Worm (Caenorhabditis elegans) whole organism, L2 larva: ENCODE results near the gene C18H7.7.

Experiments used
- C34F6.9 ChIP-seq: fragments of 150-350 bp; optimal IDR thresholded peaks from 2 replicates; lab custom pipeline; 2014; ENCODE audit warnings: missing biosample characterization, missing genetic modification characterization
- F13H6.1 ChIP-seq: sonication (generic microtip); optimal IDR thresholded peaks from 2 replicates; lab custom pipeline; 2016; ENCODE audit warnings: missing genetic modification characterization, missing compliant biosample characterization
- R02D3.7 ChIP-seq: fragments of 150-350 bp; optimal IDR thresholded peaks from 2 replicates; lab custom pipeline; 2014; ENCODE audit warnings: missing biosample characterization, missing genetic modification characterization
- Y55F3AM.14 ChIP-seq: fragments of 200-800 bp; sonication (Bioruptor generic); optimal IDR thresholded peaks from 2 replicates; lab custom pipeline; 2018; ENCODE audit warnings: mild to moderate bottlenecking, missing genetic modification characterization, missing compliant biosample characterization
- ZK546.5 ChIP-seq: sonication (generic microtip); optimal IDR thresholded peaks from 2 replicates; lab custom pipeline; 2017; ENCODE audit warnings: missing biosample characterization, missing genetic modification characterization
- alr-1 ChIP-seq: fragments of 150-350 bp; optimal IDR thresholded peaks from 2 replicates; lab custom pipeline; 2014; ENCODE audit warnings: missing biosample characterization, missing genetic modification characterization
- aly-2 ChIP-seq: fragments of 150-350 bp; optimal IDR thresholded peaks from 2 replicates; lab custom pipeline; 2014; ENCODE audit warnings: missing biosample characterization, missing genetic modification characterization
- blmp-1 ChIP-seq: sonication (generic microtip); optimal IDR thresholded peaks from 2 replicates; lab custom pipeline; 2017; ENCODE audit warnings: missing genetic modification characterization, mild to moderate bottlenecking, missing compliant biosample characterization, antibody characterized with exemption, moderate library complexity; ENCODE audit not compliant: insufficient read depth
- ceh-16 ChIP-seq: fragments of 150-350 bp; optimal IDR thresholded peaks from 2 replicates; lab custom pipeline; 2014; ENCODE audit warnings: missing biosample characterization, missing genetic modification characterization
- ceh-82 ChIP-seq: fragments of 150-350 bp; optimal IDR thresholded peaks from 2 replicates; lab custom pipeline; 2014; ENCODE audit warnings: missing biosample characterization, missing genetic modification characterization
- dmd-4 ChIP-seq: sonication (generic microtip); optimal IDR thresholded peaks from 2 replicates; lab custom pipeline; 2017; ENCODE audit warnings: missing biosample characterization, missing genetic modification characterization
- elt-1 ChIP-seq: fragments of 150-350 bp; optimal IDR thresholded peaks from 2 replicates; lab custom pipeline; 2014; ENCODE audit warnings: missing biosample characterization, missing genetic modification characterization
- elt-3 ChIP-seq: sonication (generic microtip); optimal IDR thresholded peaks from 2 replicates; lab custom pipeline; 2017; ENCODE audit warnings: missing biosample characterization, missing genetic modification characterization
- fos-1 ChIP-seq: fragments of 150-350 bp; optimal IDR thresholded peaks from 2 replicates; lab custom pipeline; 2014; ENCODE audit warnings: missing biosample characterization, missing genetic modification characterization
- gmeb-1 ChIP-seq: fragments of 150-350 bp; optimal IDR thresholded peaks from 2 replicates; lab custom pipeline; 2014; ENCODE audit warnings: missing biosample characterization, missing genetic modification characterization
- lin-11 ChIP-seq: fragments of 150-350 bp; sonication (generic microtip); optimal IDR thresholded peaks from 2 replicates; lab custom pipeline; 2014; ENCODE audit warnings: missing biosample characterization, missing genetic modification characterization, inconsistent platforms, mixed read lengths
- lin-13 ChIP-seq: fragments of 150-350 bp; optimal IDR thresholded peaks from 2 replicates; lab custom pipeline; 2014; ENCODE audit warnings: missing biosample characterization, missing genetic modification reagents, missing genetic modification characterization
- lsy-2 ChIP-seq, 2 experiments: fragments of 150-350 bp in 1 of 2; sonication (generic microtip) in 1 of 2; optimal IDR thresholded peaks; 2 replicates each; lab custom pipeline; 2014 to 2017; ENCODE audit warnings: missing biosample characterization in 2 of 2, missing genetic modification characterization in 2 of 2
- mbf-1 ChIP-seq: sonication (generic microtip); optimal IDR thresholded peaks from 2 replicates; lab custom pipeline; 2017; ENCODE audit warnings: missing biosample characterization, missing genetic modification characterization
- nhr-11 ChIP-seq: fragments of 150-350 bp; optimal IDR thresholded peaks from 2 replicates; lab custom pipeline; 2014; ENCODE audit warnings: missing biosample characterization, missing genetic modification characterization
- nhr-12 ChIP-seq: fragments of 150-350 bp; optimal IDR thresholded peaks from 2 replicates; lab custom pipeline; 2014; ENCODE audit warnings: missing biosample characterization, missing genetic modification characterization
- nhr-21 ChIP-seq: fragments of 150-350 bp; optimal IDR thresholded peaks from 2 replicates; lab custom pipeline; 2014; ENCODE audit warnings: missing biosample characterization, missing genetic modification characterization
- nhr-23 ChIP-seq: fragments of 150-350 bp; optimal IDR thresholded peaks from 2 replicates; lab custom pipeline; 2014; ENCODE audit warnings: missing biosample characterization, missing genetic modification reagents, missing genetic modification characterization
- nhr-77 ChIP-seq: fragments of 150-350 bp; optimal IDR thresholded peaks from 2 replicates; lab custom pipeline; 2014; ENCODE audit warnings: missing biosample characterization, missing genetic modification characterization
- peb-1 ChIP-seq: fragments of 150-350 bp; optimal IDR thresholded peaks from 2 replicates; lab custom pipeline; 2014; ENCODE audit warnings: missing biosample characterization, missing genetic modification characterization
- sem-4 ChIP-seq: fragments of 150-350 bp; optimal IDR thresholded peaks from 2 replicates; lab custom pipeline; 2014; ENCODE audit warnings: missing biosample characterization, missing genetic modification reagents, missing genetic modification characterization
- skn-1 ChIP-seq: sonication (generic microtip); optimal IDR thresholded peaks from 2 replicates; lab custom pipeline; 2017; ENCODE audit warnings: missing biosample characterization, missing genetic modification characterization
- sma-3 ChIP-seq: sonication (generic microtip); optimal IDR thresholded peaks from 2 replicates; lab custom pipeline; 2016; ENCODE audit warnings: missing genetic modification reagents, missing genetic modification characterization, missing compliant biosample characterization
- sma-9 ChIP-seq, 2 experiments: fragments of 150-350 bp in 1 of 2; sonication (generic microtip) in 1 of 2; optimal IDR thresholded peaks; 2 replicates each; lab custom pipeline; 2014 to 2016; ENCODE audit warnings: missing genetic modification characterization in 2 of 2, mild to moderate bottlenecking in 1 of 2, missing biosample characterization in 1 of 2, missing compliant biosample characterization in 1 of 2, missing genetic modification reagents in 1 of 2, moderate library complexity in 1 of 2
- unc-62 ChIP-seq: fragments of 150-350 bp; optimal IDR thresholded peaks from 2 replicates; lab custom pipeline; 2014; ENCODE audit warnings: missing biosample characterization, missing genetic modification reagents, missing genetic modification characterization
- zag-1 ChIP-seq: fragments of 150-350 bp; optimal IDR thresholded peaks from 2 replicates; lab custom pipeline; 2014; ENCODE audit warnings: missing biosample characterization, missing genetic modification characterization
- ztf-1 ChIP-seq: fragments of 200-800 bp; sonication (Bioruptor generic); conservative IDR thresholded peaks from 2 replicates; pipeline ENCODE4 v1.3.6; 2022; ENCODE audit warnings: missing genetic modification characterization, missing compliant biosample characterization
- ztf-11 ChIP-seq: sonication (generic microtip); optimal IDR thresholded peaks from 2 replicates; lab custom pipeline; 2017; ENCODE audit warnings: missing biosample characterization, missing genetic modification characterization

Gene C18H7.7

ce11 chrIV:560780-561179 lies 35.4 kb downstream of the C18H7.7 start:
- TF ChIP-seq dmd-4 (tag; lab: Kevin White, UChicago) (no peak), aly-2 (tag; lab: Kevin White, UChicago) (no peak), blmp-1 (tag; lab: Kevin White, UChicago) (no peak), nhr-12 (tag; lab: Kevin White, UChicago) (no peak), elt-3 (tag; lab: Kevin White, UChicago) (no peak), F13H6.1 (tag; lab: Kevin White, UChicago) (no peak), sem-4 (tag; lab: Kevin White, UChicago) (no peak), mbf-1 (tag; lab: Kevin White, UChicago) (no peak), ztf-11 (no peak), lin-13 (GFP tag; lab: Kevin White, UChicago) (no peak), ZK546.5 (tag; lab: Kevin White, UChicago) (no peak), nhr-21 (tag; lab: Kevin White, UChicago) (no peak), skn-1 (tag; lab: Kevin White, UChicago) (no peak), zag-1 (tag; lab: Kevin White, UChicago) (no peak), alr-1 (no peak)

- TF ChIP-seq nhr-23 (tag; lab: Kevin White, UChicago) (no peak), lin-11 (no peak), ZK546.5 (tag; lab: Kevin White, UChicago) (no peak), F13H6.1 (tag; lab: Kevin White, UChicago) (no peak), ceh-16 (tag; lab: Kevin White, UChicago) (no peak), skn-1 (tag; lab: Kevin White, UChicago) (no peak), gmeb-1 (no peak), ztf-1 (GFP tag; lab: Robert Waterston, UW) (no peak)
Measured at ce11 chrIV:560314-560713, 35.9 kb downstream of the C18H7.7 start.

- TF ChIP-seq gmeb-1 (no peak), lin-11 (no peak), alr-1 (no peak), lsy-2 (tag; optimal IDR thresholded peaks at IDR 0.05; lab: Kevin White, UChicago) (no peak), nhr-77 (no peak), sma-9 (GFP tag; optimal IDR thresholded peaks at IDR 0.05; lab: Kevin White, UChicago) (no peak), sma-9 (tag; optimal IDR thresholded peaks at IDR 0.05; lab: Kevin White, UChicago) (no peak)
Measured at ce11 chrIV:558735-559284, 37.4 kb downstream of the C18H7.7 start, which contains the start of gene efn-4. efn-4 (plus strand) TSS chrIV:559234.

ce11 chrIV:554005-554404 lies 42.2 kb downstream of the C18H7.7 start:
- TF ChIP-seq peb-1: no peak
- no peak for TF ChIP-seq fos-1 (tag; lab: Kevin White, UChicago)
- no peak for TF ChIP-seq nhr-11 (tag; lab: Kevin White, UChicago)
- TF ChIP-seq elt-1 (tag; lab: Kevin White, UChicago): no peak
- TF ChIP-seq sma-3 (GFP tag; lab: Kevin White, UChicago): no peak
- no peak for TF ChIP-seq F13H6.1 (tag; lab: Kevin White, UChicago)
- no peak for TF ChIP-seq unc-62 (GFP tag; lab: Kevin White, UChicago)
- no peak for TF ChIP-seq ceh-16 (tag; lab: Kevin White, UChicago)
- no peak for TF ChIP-seq Y55F3AM.14 (GFP tag; lab: Kevin White, UChicago)
- no peak for TF ChIP-seq R02D3.7 (tag; lab: Kevin White, UChicago)
- no peak for TF ChIP-seq ceh-82 (tag; lab: Kevin White, UChicago)

- TF ChIP-seq sma-3 (GFP tag; lab: Kevin White, UChicago) (no peak), fos-1 (tag; lab: Kevin White, UChicago) (peak; percentile 30), C34F6.9 (tag; lab: Kevin White, UChicago) (no peak)
Measured at ce11 chrIV:551923-552322, 44.3 kb downstream of the C18H7.7 start.
